Worm (Caenorhabditis elegans): ENCODE data around the gene srj-9.

The srj-9 gene

DNA sequence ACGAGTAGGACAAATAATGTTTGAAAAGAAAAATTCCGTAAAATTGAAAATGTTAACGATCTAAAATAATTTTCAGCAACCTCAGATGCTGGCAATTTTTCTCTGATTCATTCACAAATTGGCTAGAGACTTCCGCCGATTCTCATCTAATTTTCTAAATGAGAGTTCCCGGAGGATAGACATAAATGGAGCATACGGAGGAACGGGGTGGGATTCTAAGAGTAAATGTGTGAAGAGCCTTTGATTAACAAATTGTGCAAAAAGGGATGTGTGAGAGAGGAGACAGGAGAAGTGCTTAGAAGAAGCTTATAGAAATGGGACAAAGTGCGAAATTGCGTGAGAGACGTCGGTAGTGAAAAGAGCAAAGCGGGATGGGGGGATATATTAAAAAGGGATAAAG is 19.9 kb downstream of the srj-9 start:
- no peak for TF ChIP-seq hlh-26 (GFP tag; conservative IDR thresholded peaks at IDR 0.05)
- no peak for TF ChIP-seq unc-62 (GFP tag; optimal IDR thresholded peaks at IDR 0.05)
- no peak for TF ChIP-seq Y56A3A.18 (GFP tag; IDR thresholded peaks at IDR 0.05)
- no peak for TF ChIP-seq lag-1 (GFP tag; IDR thresholded peaks at IDR 0.05)
- no peak for TF ChIP-seq let-526 (GFP tag; IDR thresholded peaks at IDR 0.05)
- TF ChIP-seq ceh-40 (GFP tag; IDR thresholded peaks at IDR 0.05), result no peak
- TF ChIP-seq Y53G8AR.9 (GFP tag; conservative IDR thresholded peaks at IDR 0.05), result no peak
- TF ChIP-seq him-1 (tag; optimal IDR thresholded peaks at IDR 0.05), result no peak
- TF ChIP-seq lin-35 (GFP tag; optimal IDR thresholded peaks at IDR 0.05), result no peak
- TF ChIP-seq lir-1 (GFP tag; conservative IDR thresholded peaks at IDR 0.05), result no peak
- TF ChIP-seq F10E7.11 (tag; optimal IDR thresholded peaks at IDR 0.05), result no peak
- no peak for TF ChIP-seq F57A8.1 (GFP tag; optimal IDR thresholded peaks at IDR 0.05)

DNA sequence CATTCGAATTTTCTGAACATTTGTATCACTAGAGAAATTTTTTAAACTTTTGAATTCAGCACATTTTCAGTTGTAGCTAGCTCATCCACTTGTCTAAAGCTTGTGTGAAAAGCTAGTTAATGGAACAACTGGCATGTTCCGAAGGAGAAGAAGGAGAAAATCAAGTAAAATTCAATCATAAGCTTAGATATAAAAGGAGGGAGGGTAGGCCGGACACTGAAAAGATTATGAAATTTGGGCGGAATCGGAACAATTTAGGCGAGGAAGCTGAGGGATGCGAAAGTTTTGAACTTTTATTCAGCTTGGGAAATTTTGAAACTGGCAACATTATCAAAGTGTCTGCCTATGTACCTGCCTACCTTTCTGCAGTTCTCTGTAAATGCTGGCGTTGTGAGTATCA is 20.7 kb downstream of the srj-9 start:
- no peak for TF ChIP-seq Y79H2A.3 (GFP tag; conservative IDR thresholded peaks at IDR 0.05)
- TF ChIP-seq ets-4 (GFP tag; optimal IDR thresholded peaks at IDR 0.05), result no peak
- no peak for TF ChIP-seq lin-26 (GFP tag; IDR thresholded peaks at IDR 0.05)
- no peak for TF ChIP-seq F37B4.10 (GFP tag; IDR thresholded peaks at IDR 0.05)
- no peak for TF ChIP-seq tbx-9 (tag; optimal IDR thresholded peaks at IDR 0.05; ENCODE audit: borderline replicate concordance)
- TF ChIP-seq K11D2.4 (GFP tag; IDR thresholded peaks at IDR 0.05), result no peak
- TF ChIP-seq ztf-26 (tag; optimal IDR thresholded peaks at IDR 0.05), result no peak
- TF ChIP-seq fkh-3 (tag; optimal IDR thresholded peaks at IDR 0.05), result no peak
- TF ChIP-seq Y53G8AR.9 (GFP tag; conservative IDR thresholded peaks at IDR 0.05), result no peak
- no peak for TF ChIP-seq ekl-4 (GFP tag; IDR thresholded peaks at IDR 0.05)
- TF ChIP-seq somi-1 (GFP tag; optimal IDR thresholded peaks at IDR 0.05), result no peak
- no peak for TF ChIP-seq ceh-27 (GFP tag; optimal IDR thresholded peaks at IDR 0.05)
- no peak for TF ChIP-seq gei-17 (GFP tag; optimal IDR thresholded peaks at IDR 0.05)
- no peak for TF ChIP-seq snpc-1.3 (tag; optimal IDR thresholded peaks at IDR 0.05; ENCODE audit: insufficient read depth)
- TF ChIP-seq dox-1 (GFP tag; IDR thresholded peaks at IDR 0.05), result no peak
- TF ChIP-seq aptf-2 (GFP tag; conservative IDR thresholded peaks at IDR 0.05), result no peak
- TF ChIP-seq nfyb-1 (GFP tag; IDR thresholded peaks at IDR 0.05), result no peak
- TF ChIP-seq sea-2 (GFP tag; IDR thresholded peaks at IDR 0.05), result no peak
- no peak for TF ChIP-seq B0261.1 (tag; optimal IDR thresholded peaks at IDR 0.05)

DNA sequence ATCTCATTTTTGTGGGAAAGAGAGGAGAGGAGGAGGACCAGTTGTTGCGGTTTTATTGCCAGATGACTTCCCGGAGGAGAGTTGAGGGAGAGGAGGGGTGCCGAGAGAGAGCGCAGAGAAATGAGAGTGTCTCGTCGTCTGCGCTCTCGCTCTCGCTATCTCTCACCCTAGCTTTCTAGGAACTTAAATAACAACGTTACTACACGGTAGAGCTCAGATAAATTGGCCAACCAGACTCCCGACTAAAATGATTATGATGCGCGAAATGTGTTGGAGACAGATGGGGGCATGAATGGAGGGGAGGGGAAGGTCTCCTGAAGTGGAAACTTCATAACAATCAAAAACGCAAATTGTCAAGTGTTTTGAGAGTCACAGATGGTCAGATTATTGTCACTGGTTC is 22.9 kb downstream of the srj-9 start:
- TF ChIP-seq ztf-28 (GFP tag; IDR thresholded peaks at IDR 0.05) (no peak), B0035.1 (tag; optimal IDR thresholded peaks at IDR 0.05) (no peak), Y95B8A.8 (GFP tag; IDR thresholded peaks at IDR 0.05) (no peak), efl-1 (GFP tag; optimal IDR thresholded peaks at IDR 0.05) (no peak), F22D6.2 (tag; optimal IDR thresholded peaks at IDR 0.05) (no peak), hmg-20 (GFP tag; IDR thresholded peaks at IDR 0.05) (no peak), attf-5 (GFP tag; optimal IDR thresholded peaks at IDR 0.05) (no peak), lin-26 (GFP tag; IDR thresholded peaks at IDR 0.05) (no peak), T07F8.4 (tag; optimal IDR thresholded peaks at IDR 0.05) (no peak), lin-54 (GFP tag; optimal IDR thresholded peaks at IDR 0.05) (no peak), pha-4 (tag; optimal IDR thresholded peaks at IDR 0.05) (no peak), ZK185.1 (tag; optimal IDR thresholded peaks at IDR 0.05; ENCODE audit: poor library complexity, severe bottlenecking) (no peak), unc-62 (GFP tag; optimal IDR thresholded peaks at IDR 0.05) (no peak), C06A6.2 (GFP tag; conservative IDR thresholded peaks at IDR 0.05) (no peak), nfya-2 (GFP tag; IDR thresholded peaks at IDR 0.05) (no peak), cebp-1 (GFP tag; IDR thresholded peaks at IDR 0.05) (no peak), cebp-1 (tag; optimal IDR thresholded peaks at IDR 0.05) (no peak), ekl-4 (GFP tag; IDR thresholded peaks at IDR 0.05) (no peak), ceh-40 (GFP tag; IDR thresholded peaks at IDR 0.05) (no peak)

Measured in whole organism, young adult.